Fruit fly (Drosophila melanogaster): ENCODE results near the gene CG44574.

Gene CG44574

dm6 chr2L:5894533-5894932, 11.0 kb downstream of the CG44574 start:
- TF ChIP-seq CG4496 (GFP tag; IDR thresholded peaks at IDR 0.05) (no peak), D1 (tag; optimal IDR thresholded peaks at IDR 0.05) (no peak), CG14655 (GFP tag; optimal IDR thresholded peaks at IDR 0.05) (no peak), CG17806 (tag; optimal IDR thresholded peaks at IDR 0.05) (no peak), fd96Ca (GFP tag; IDR thresholded peaks at IDR 0.05) (no peak), CG8301 (tag; optimal IDR thresholded peaks at IDR 0.05) (no peak), Snoo (tag; optimal IDR thresholded peaks at IDR 0.05) (no peak), rn (GFP tag; IDR thresholded peaks at IDR 0.05) (no peak), gl (tag; optimal IDR thresholded peaks at IDR 0.05) (no peak), CG10348 (GFP tag; IDR thresholded peaks at IDR 0.05) (no peak), CG34367 (tag; optimal IDR thresholded peaks at IDR 0.05) (no peak), CG8159 (tag; optimal IDR thresholded peaks at IDR 0.05) (no peak), CG32121 (GFP tag; IDR thresholded peaks at IDR 0.05) (no peak), Pif1A (GFP tag; optimal IDR thresholded peaks at IDR 0.05) (no peak), CG15710 (tag; optimal IDR thresholded peaks at IDR 0.05) (no peak), Ets98B (GFP tag; IDR thresholded peaks at IDR 0.05) (no peak), EcR (GFP tag; optimal IDR thresholded peaks at IDR 0.05) (no peak), Pif1B (GFP tag; optimal IDR thresholded peaks at IDR 0.05) (no peak)

DNA sequence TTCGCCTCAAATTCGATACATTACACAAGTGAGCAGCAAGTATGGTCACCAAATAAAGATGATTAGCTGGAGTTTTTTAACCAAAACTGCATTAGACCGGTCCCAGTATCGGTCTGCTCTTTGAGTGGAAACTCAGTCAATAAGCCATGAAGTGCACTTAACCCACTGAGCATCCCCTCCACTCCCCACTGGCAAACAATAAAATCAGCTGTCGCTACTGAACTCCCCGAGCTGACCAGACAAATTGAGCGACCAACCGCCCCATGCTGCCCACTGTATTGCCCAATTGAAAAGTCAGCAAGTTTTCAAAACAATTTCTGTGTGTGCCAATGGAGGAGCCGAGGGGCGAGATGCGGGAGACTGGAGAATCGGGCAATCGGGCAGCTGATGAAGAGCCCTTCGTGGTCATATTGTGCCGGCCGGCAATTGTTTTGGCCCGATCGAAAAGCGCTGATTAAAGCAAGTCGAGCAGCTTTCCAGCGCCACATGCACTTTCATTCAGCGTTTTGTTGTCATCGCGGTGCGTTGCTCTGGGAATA, 15.7 kb downstream of the CG44574 start:
- TF ChIP-seq Ets98B (GFP tag; IDR thresholded peaks at IDR 0.05) (no peak), Snoo (tag; optimal IDR thresholded peaks at IDR 0.05) (no peak), CG4496 (GFP tag; IDR thresholded peaks at IDR 0.05) (0 out of 3 replicates have a peak, but pooled peaks have one; percentile 26), fd96Ca (GFP tag; IDR thresholded peaks at IDR 0.05) (no peak), CG14655 (GFP tag; optimal IDR thresholded peaks at IDR 0.05) (peak; percentile 21)

DNA sequence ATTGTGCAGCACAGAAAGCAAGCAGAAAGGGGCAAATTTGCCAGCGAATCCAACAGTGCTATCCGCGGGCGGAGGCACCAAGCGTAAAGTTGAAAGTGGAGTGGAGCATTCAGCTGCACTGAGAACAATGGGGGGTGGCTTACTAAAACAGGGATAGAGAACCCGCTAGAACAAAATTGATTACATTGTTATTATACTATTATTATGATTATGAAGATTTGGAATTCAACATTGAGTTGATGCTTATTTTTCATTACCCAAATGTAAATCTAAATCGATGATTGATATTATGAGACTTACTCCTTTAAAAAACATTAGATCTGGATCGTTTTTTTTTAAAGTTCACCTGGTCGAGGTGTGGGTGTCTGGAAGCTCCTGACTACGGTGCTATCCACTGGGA, 18.0 kb downstream of the CG44574 start:
- TF ChIP-seq CG17806 (tag; optimal IDR thresholded peaks at IDR 0.05) (no peak), Ets98B (GFP tag; IDR thresholded peaks at IDR 0.05) (no peak), fd96Ca (GFP tag; IDR thresholded peaks at IDR 0.05) (no peak), CG8301 (tag; optimal IDR thresholded peaks at IDR 0.05) (peak; percentile 60), CG14655 (GFP tag; optimal IDR thresholded peaks at IDR 0.05) (peak; percentile 67), CG13204 (GFP tag; optimal IDR thresholded peaks at IDR 0.05) (no peak), Pif1B (GFP tag; optimal IDR thresholded peaks at IDR 0.05) (no peak), gl (tag; optimal IDR thresholded peaks at IDR 0.05) (no peak), CG4496 (GFP tag; IDR thresholded peaks at IDR 0.05) (0 out of 3 replicates have a peak, but pooled peaks have one; percentile 38), EcR (GFP tag; optimal IDR thresholded peaks at IDR 0.05) (no peak), CG10348 (GFP tag; IDR thresholded peaks at IDR 0.05) (no peak), CG9948 (tag; optimal IDR thresholded peaks at IDR 0.05) (peak; percentile 19), CG8159 (tag; optimal IDR thresholded peaks at IDR 0.05) (no peak), CG34367 (tag; optimal IDR thresholded peaks at IDR 0.05) (no peak), CG32121 (GFP tag; IDR thresholded peaks at IDR 0.05) (no peak), CG15710 (tag; optimal IDR thresholded peaks at IDR 0.05) (no peak)

- TF ChIP-seq fd96Ca (GFP tag; IDR thresholded peaks at IDR 0.05) (no peak), Pif1A (GFP tag; optimal IDR thresholded peaks at IDR 0.05) (no peak)
Measured at dm6 chr2L:5902898-5903297, 19.4 kb downstream of the CG44574 start.

DNA sequence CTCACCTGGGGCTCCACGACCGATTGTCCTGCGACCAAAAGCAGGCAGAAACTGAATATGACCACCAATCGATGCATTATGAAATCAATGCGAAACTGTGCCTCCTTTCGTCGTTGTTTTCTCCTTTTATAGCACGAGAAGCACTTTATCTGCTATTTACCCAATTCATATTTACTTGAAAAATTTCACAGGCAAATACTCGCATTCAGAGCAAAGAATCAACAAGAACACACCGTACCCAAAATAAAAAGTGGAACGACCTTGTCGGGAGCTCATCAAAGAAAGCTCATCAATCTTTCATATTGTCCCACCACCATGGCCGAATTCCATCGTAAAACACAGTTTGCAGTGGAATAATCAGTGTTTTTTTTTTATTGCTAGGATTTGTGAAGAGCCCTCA, 21.0 kb downstream of the CG44574 start, which contains the start of gene CG9021:
Gene CG9021 (minus strand): TSS at position 105 of the 400 bp plus-strand sequence.
- TF ChIP-seq Snoo (tag; optimal IDR thresholded peaks at IDR 0.05) (peak; percentile 27), CG8301 (tag; optimal IDR thresholded peaks at IDR 0.05) (no peak), gl (tag; optimal IDR thresholded peaks at IDR 0.05) (no peak), EcR (GFP tag; optimal IDR thresholded peaks at IDR 0.05) (no peak), CG32121 (GFP tag; IDR thresholded peaks at IDR 0.05) (no peak)

dm6 chr2L:5906893-5907850, 23.6 kb downstream of the CG44574 start, which contains the start of gene bchs:
bchs (plus strand) TSS chr2L:5907169.
- TF ChIP-seq CG4496 (GFP tag; IDR thresholded peaks at IDR 0.05) (no peak), gl (tag; optimal IDR thresholded peaks at IDR 0.05) (no peak), CG12605 (GFP tag; IDR thresholded peaks at IDR 0.05) (peak; percentile 45; the same call in 1 of the 2 replicates), CG8301 (tag; optimal IDR thresholded peaks at IDR 0.05) (no peak), CG9948 (tag; optimal IDR thresholded peaks at IDR 0.05) (no peak), Pif1A (GFP tag; optimal IDR thresholded peaks at IDR 0.05) (no peak), rn (GFP tag; IDR thresholded peaks at IDR 0.05) (no peak), fd96Ca (GFP tag; IDR thresholded peaks at IDR 0.05) (no peak), CG17806 (tag; optimal IDR thresholded peaks at IDR 0.05) (no peak), CG15710 (tag; optimal IDR thresholded peaks at IDR 0.05) (no peak), CG10348 (GFP tag; IDR thresholded peaks at IDR 0.05) (no peak), CG14655 (GFP tag; optimal IDR thresholded peaks at IDR 0.05) (no peak), Pif1B (GFP tag; optimal IDR thresholded peaks at IDR 0.05) (peak; percentile 21), Ets98B (GFP tag; IDR thresholded peaks at IDR 0.05) (no peak), CG8159 (tag; optimal IDR thresholded peaks at IDR 0.05) (no peak), CG32121 (GFP tag; IDR thresholded peaks at IDR 0.05) (0 out of 2 replicates have a peak, but pooled peaks have one; percentile 12), EcR (GFP tag; optimal IDR thresholded peaks at IDR 0.05) (peak; percentile 60), D1 (tag; optimal IDR thresholded peaks at IDR 0.05) (no peak), CG13204 (GFP tag; optimal IDR thresholded peaks at IDR 0.05) (peak; percentile 0), CG34367 (tag; optimal IDR thresholded peaks at IDR 0.05) (no peak), Snoo (tag; optimal IDR thresholded peaks at IDR 0.05) (no peak)

Data from whole organism, pupa.